Worm (Caenorhabditis elegans) whole organism, mixed stage, embryonic: ENCODE results near the gene C42C1.19.

Source experiments
- blmp-1 ChIP-seq: fragments of 150-350 bp; optimal IDR thresholded peaks from 2 replicates; lab custom pipeline; 2014; ENCODE audit warnings: missing biosample characterization, missing genetic modification characterization
- ceh-43 ChIP-seq: fragments of 200-800 bp; sonication (Bioruptor generic); optimal IDR thresholded peaks from 2 replicates; lab custom pipeline; 2018; ENCODE audit warnings: mild to moderate bottlenecking, missing genetic modification characterization, moderate library complexity, missing compliant biosample characterization
- elt-1 ChIP-seq: sonication (generic microtip); optimal IDR thresholded peaks from 2 replicates; lab custom pipeline; 2017; ENCODE audit warnings: missing genetic modification characterization, mild to moderate bottlenecking, missing compliant biosample characterization, antibody characterized with exemption, moderate library complexity, borderline replicate concordance; ENCODE audit not compliant: insufficient read depth
- lin-32 ChIP-seq: fragments of 200-800 bp; sonication (Bioruptor generic); optimal IDR thresholded peaks from 2 replicates; lab custom pipeline; 2018; ENCODE audit warnings: mild to moderate bottlenecking, missing genetic modification characterization, missing compliant biosample characterization
- nhr-12 ChIP-seq: fragments of 150-350 bp; optimal IDR thresholded peaks from 2 replicates; lab custom pipeline; 2014; ENCODE audit warnings: missing biosample characterization, missing genetic modification characterization
- nhr-237 ChIP-seq: fragments of 150-350 bp; optimal IDR thresholded peaks from 2 replicates; lab custom pipeline; 2014; ENCODE audit warnings: missing biosample characterization, missing genetic modification characterization
- pha-4 ChIP-seq: fragments of 150-350 bp; optimal IDR thresholded peaks from 2 replicates; lab custom pipeline; 2018; ENCODE audit warnings: missing biosample characterization, missing genetic modification reagents, missing genetic modification characterization
- snpc-4 ChIP-seq: fragments of 150-350 bp; optimal IDR thresholded peaks from 2 replicates; lab custom pipeline; 2014; ENCODE audit warnings: missing biosample characterization, missing genetic modification characterization
- unc-62 ChIP-seq: fragments of 150-350 bp; optimal IDR thresholded peaks from 2 replicates; lab custom pipeline; 2014; ENCODE audit warnings: missing biosample characterization, missing genetic modification reagents, missing genetic modification characterization
- ztf-11 ChIP-seq: fragments of 150-350 bp; optimal IDR thresholded peaks from 2 replicates; lab custom pipeline; 2014; ENCODE audit warnings: missing biosample characterization, missing genetic modification characterization

- TF ChIP-seq nhr-237 (no peak), lin-32 (GFP tag; lab: Kevin White, UChicago) (no peak), blmp-1 (no peak), unc-62 (GFP tag; lab: Kevin White, UChicago) (no peak), snpc-4 (tag; lab: Kevin White, UChicago) (no peak), ztf-11 (tag; lab: Kevin White, UChicago) (no peak), nhr-12 (tag; lab: Kevin White, UChicago) (no peak), elt-1 (no peak), pha-4 (tag; lab: Kevin White, UChicago) (no peak), ceh-43 (GFP tag; lab: Kevin White, UChicago) (no peak)
Observed at ce11 chrIV:12236011-12236410, 46.5 kb upstream of the C42C1.19 start, which contains the start of gene sre-16.
